Worm (Caenorhabditis elegans) whole organism, late embryonic: ENCODE results near the gene F14F9.5.

Experiments used
- C08G9.2 ChIP-seq: sonication (generic microtip); optimal IDR thresholded peaks from 2 replicates; lab custom pipeline; 2016; ENCODE audit warnings: mild to moderate bottlenecking, missing genetic modification characterization, moderate library complexity, missing compliant biosample characterization
- F13H6.1 ChIP-seq: sonication (generic microtip); optimal IDR thresholded peaks from 2 replicates; lab custom pipeline; 2016; ENCODE audit warnings: missing genetic modification characterization, missing compliant biosample characterization
- ceh-9 ChIP-seq: sonication (generic microtip); optimal IDR thresholded peaks from 2 replicates; lab custom pipeline; 2016; ENCODE audit warnings: mild to moderate bottlenecking, missing genetic modification characterization, inconsistent platforms, missing compliant biosample characterization
- che-1 ChIP-seq: sonication (generic microtip); optimal IDR thresholded peaks from 2 replicates; lab custom pipeline; 2016; ENCODE audit warnings: mild to moderate bottlenecking, missing genetic modification characterization, missing compliant biosample characterization
- fax-1 ChIP-seq: sonication (generic microtip); optimal IDR thresholded peaks from 2 replicates; lab custom pipeline; 2016; ENCODE audit warnings: missing genotype, missing genetic modification characterization, missing compliant biosample characterization
- fkh-10 ChIP-seq: fragments of 150-350 bp; optimal IDR thresholded peaks from 2 replicates; lab custom pipeline; 2014; ENCODE audit warnings: missing biosample characterization, missing genetic modification reagents, missing genetic modification characterization
- odd-2 ChIP-seq: sonication (generic microtip); optimal IDR thresholded peaks from 2 replicates; lab custom pipeline; 2017; ENCODE audit warnings: antibody characterized with exemption, mild to moderate bottlenecking, missing genetic modification characterization, missing compliant biosample characterization
- pag-3 ChIP-seq: sonication (generic microtip); optimal IDR thresholded peaks from 2 replicates; lab custom pipeline; 2016; ENCODE audit warnings: missing compliant biosample characterization, missing genetic modification characterization, borderline replicate concordance
- pha-4 ChIP-seq: fragments of 150-350 bp; optimal IDR thresholded peaks from 2 replicates; lab custom pipeline; 2018; ENCODE audit warnings: missing biosample characterization, missing genetic modification reagents, missing genetic modification characterization
- pqm-1 ChIP-seq: sonication (generic microtip); optimal IDR thresholded peaks from 2 replicates; lab custom pipeline; 2016; ENCODE audit warnings: missing genetic modification characterization, missing compliant biosample characterization
- sdc-2 ChIP-seq: sonication (generic microtip); optimal IDR thresholded peaks from 2 replicates; lab custom pipeline; 2016; ENCODE audit warnings: missing genotype, missing genetic modification characterization, missing compliant biosample characterization
- unc-3 ChIP-seq, 2 experiments: fragments of 200-800 bp in 1 of 2; sonication (Bioruptor generic) in 1 of 2; sonication (generic microtip) in 1 of 2; conservative IDR thresholded peaks in 1 of 2; optimal IDR thresholded peaks in 1 of 2; 2 replicates each; pipeline versions ENCODE4 v1.3.6 to Lab custom; 2016 to 2022; ENCODE audit warnings: missing compliant biosample characterization in 2 of 2, missing genetic modification characterization in 2 of 2, missing genetic modification reagents in 1 of 2
- unc-86 ChIP-seq: sonication (generic microtip); optimal IDR thresholded peaks from 2 replicates; lab custom pipeline; 2016; ENCODE audit warnings: missing genetic modification characterization, missing compliant biosample characterization

DNA sequence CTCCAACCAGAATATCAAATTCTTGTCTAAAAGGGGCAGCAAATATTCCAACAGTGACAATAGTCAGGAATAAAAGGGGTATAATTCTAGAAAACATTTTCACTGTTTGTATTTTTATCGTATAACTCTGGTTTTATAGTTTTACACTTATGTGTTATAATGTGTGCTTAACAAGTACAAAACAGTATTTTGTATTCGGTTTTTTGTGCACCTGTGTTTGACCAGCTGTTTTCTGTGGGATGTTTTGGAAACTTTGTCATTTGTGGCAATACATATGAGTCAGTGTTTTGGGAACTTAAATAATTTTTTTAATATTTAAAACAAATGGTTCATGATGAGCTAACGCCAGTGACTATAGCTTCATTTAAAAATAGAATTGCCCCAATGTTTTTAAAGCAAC, 19.5 kb downstream of the F14F9.5 start, which contains the start of gene F14F9.6:
- TF ChIP-seq unc-3 (GFP tag; conservative IDR thresholded peaks at IDR 0.05; lab: Robert Waterston, UW) (no peak), unc-3 (tag; optimal IDR thresholded peaks at IDR 0.05; lab: Kevin White, UChicago) (no peak), pqm-1 (tag; lab: Kevin White, UChicago) (no peak), pag-3 (tag; lab: Kevin White, UChicago) (no peak), pha-4 (tag; lab: Kevin White, UChicago) (no peak), F13H6.1 (tag; lab: Kevin White, UChicago) (no peak), che-1 (no peak), odd-2 (tag; lab: Kevin White, UChicago) (no peak), unc-86 (no peak), sdc-2 (tag; lab: Kevin White, UChicago) (no peak), ceh-9 (no peak), fax-1 (no peak), C08G9.2 (tag; lab: Kevin White, UChicago) (no peak), fkh-10 (GFP tag; lab: Kevin White, UChicago) (no peak)
